Fruit fly (Drosophila melanogaster) whole organism, embryonic: Measurements from ENCODE around the gene MICU3.

Experiments
- ATbp ChIP-seq: fragments of 200-800 bp; sonication (Bioruptor generic); optimal IDR thresholded peaks from 2 replicates; lab custom pipeline; 2017; ENCODE audit warnings: missing biosample characterization, mild to moderate bottlenecking, missing genetic modification characterization, missing genetic modification reagents
- Adf1 ChIP-seq: fragments of 200-800 bp; sonication (Bioruptor generic); IDR thresholded peaks from 2 replicates; pipeline ENCODE4 v1.3.6; 2022; ENCODE audit warnings: missing biosample characterization, missing genetic modification characterization
- Bdp1 ChIP-seq: fragments of 200-800 bp; sonication (Bioruptor generic); optimal IDR thresholded peaks from 3 replicates; lab custom pipeline; 2016; ENCODE audit warnings: missing biosample characterization, missing genetic modification characterization
- CG10462 ChIP-seq: fragments of 200-800 bp; sonication (Bioruptor generic); optimal IDR thresholded peaks from 2 replicates; lab custom pipeline; 2016; ENCODE audit warnings: missing biosample characterization, missing genetic modification characterization
- CG10543 ChIP-seq: fragments of 200-800 bp; sonication (Bioruptor generic); optimal IDR thresholded peaks from 3 replicates; lab custom pipeline; 2017; ENCODE audit warnings: missing biosample characterization, mild to moderate bottlenecking, missing genetic modification characterization, moderate library complexity
- CG11695 ChIP-seq: fragments of 200-800 bp; sonication (Bioruptor generic); IDR thresholded peaks from 3 replicates; pipeline ENCODE4 v1.3.6; 2022; ENCODE audit warnings: missing biosample characterization, missing genetic modification characterization
- CG12769 ChIP-seq: fragments of 200-800 bp; sonication (Bioruptor generic); optimal IDR thresholded peaks from 2 replicates; lab custom pipeline; 2019; ENCODE audit warnings: missing biosample characterization, mild to moderate bottlenecking, missing genetic modification characterization, moderate library complexity
- CG13123 ChIP-seq: fragments of 200-800 bp; sonication (Bioruptor generic); optimal IDR thresholded peaks from 2 replicates; lab custom pipeline; 2016; ENCODE audit warnings: missing biosample characterization, missing genetic modification characterization
- CG13424 ChIP-seq: fragments of 200-800 bp; sonication (Bioruptor generic); optimal IDR thresholded peaks from 2 replicates; lab custom pipeline; 2019; ENCODE audit warnings: missing biosample characterization, mild to moderate bottlenecking, missing genetic modification characterization, moderate library complexity
- CG15269 ChIP-seq: fragments of 200-800 bp; sonication (Bioruptor generic); optimal IDR thresholded peaks from 2 replicates; lab custom pipeline; 2018; ENCODE audit warnings: missing biosample characterization, mild to moderate bottlenecking, missing genetic modification characterization, moderate library complexity
- CG1647 ChIP-seq: fragments of 200-800 bp; sonication (Bioruptor generic); optimal IDR thresholded peaks from 3 replicates; lab custom pipeline; 2016; ENCODE audit warnings: missing biosample characterization, missing genetic modification characterization
- CG17186 ChIP-seq: fragments of 200-800 bp; sonication (Bioruptor generic); optimal IDR thresholded peaks from 3 replicates; lab custom pipeline; 2017; ENCODE audit warnings: missing biosample characterization, missing genetic modification reagents, missing genetic modification characterization
- CG17385 ChIP-seq: fragments of 200-800 bp; sonication (Bioruptor generic); optimal IDR thresholded peaks from 3 replicates; lab custom pipeline; 2018; ENCODE audit warnings: missing biosample characterization, mild to moderate bottlenecking, missing genetic modification characterization
- CG1792 ChIP-seq: fragments of 200-800 bp; sonication (Bioruptor generic); optimal IDR thresholded peaks from 2 replicates; lab custom pipeline; 2016; ENCODE audit warnings: missing biosample characterization, missing genetic modification characterization
- CG18764 ChIP-seq: fragments of 200-800 bp; sonication (Bioruptor generic); optimal IDR thresholded peaks from 3 replicates; lab custom pipeline; 2016; ENCODE audit warnings: missing biosample characterization, missing genetic modification characterization
- CG2129 ChIP-seq: fragments of 200-800 bp; sonication (Bioruptor generic); IDR thresholded peaks from 2 replicates; pipeline ENCODE4 v1.3.6; 2022; ENCODE audit warnings: missing biosample characterization, missing genetic modification characterization; ENCODE audit not compliant: partially characterized antibody
- CG2889 ChIP-seq: fragments of 200-800 bp; sonication (Bioruptor generic); IDR thresholded peaks from 3 replicates; pipeline ENCODE4 v1.3.6; 2022; ENCODE audit warnings: missing biosample characterization, missing genetic modification characterization
- CG4854 ChIP-seq: fragments of 200-800 bp; sonication (Bioruptor generic); optimal IDR thresholded peaks from 2 replicates; lab custom pipeline; 2016; ENCODE audit warnings: missing biosample characterization, missing genetic modification characterization, inconsistent platforms
- CG5180 ChIP-seq: fragments of 200-800 bp; sonication (Bioruptor generic); optimal IDR thresholded peaks from 3 replicates; lab custom pipeline; 2017; ENCODE audit warnings: missing biosample characterization, missing genetic modification characterization, mild to moderate bottlenecking, moderate library complexity, missing genetic modification reagents
- CG8089 ChIP-seq: fragments of 200-800 bp; sonication (Bioruptor generic); optimal IDR thresholded peaks from 3 replicates; lab custom pipeline; 2016; ENCODE audit warnings: missing biosample characterization, missing genetic modification characterization
- CG8290 ChIP-seq, 3 experiments: fragments of 200-800 bp; sonication (Bioruptor generic); optimal IDR thresholded peaks; 2 replicates each; lab custom pipeline; 2016 to 2019; ENCODE audit warnings: missing biosample characterization in 3 of 3, missing genetic modification characterization in 3 of 3, mild to moderate bottlenecking in 2 of 3, moderate library complexity in 1 of 3
- CG9727 ChIP-seq: fragments of 200-800 bp; sonication (Bioruptor generic); optimal IDR thresholded peaks from 3 replicates; lab custom pipeline; 2017; ENCODE audit warnings: missing biosample characterization, mild to moderate bottlenecking, missing genetic modification characterization
- CHES-1-like ChIP-seq: fragments of 200-800 bp; sonication (Bioruptor generic); optimal IDR thresholded peaks from 2 replicates; lab custom pipeline; 2016; ENCODE audit warnings: missing biosample characterization, missing genetic modification characterization
- D19B ChIP-seq: fragments of 200-800 bp; sonication (Bioruptor generic); optimal IDR thresholded peaks from 2 replicates; lab custom pipeline; 2017; ENCODE audit warnings: missing biosample characterization, mild to moderate bottlenecking, missing genetic modification characterization
- Dll ChIP-seq: fragments of 200-800 bp; sonication (Bioruptor generic); IDR thresholded peaks from 4 replicates; pipeline ENCODE4 v1.3.6; 2022; ENCODE audit warnings: missing biosample characterization, missing genetic modification characterization; ENCODE audit not compliant: partially characterized antibody
- ERR ChIP-seq: fragments of 200-800 bp; sonication (Bioruptor generic); optimal IDR thresholded peaks from 2 replicates; lab custom pipeline; 2016; ENCODE audit warnings: missing biosample characterization, missing genetic modification characterization
- Ets97D ChIP-seq: fragments of 200-800 bp; sonication (Bioruptor generic); optimal IDR thresholded peaks from 3 replicates; lab custom pipeline; 2016; ENCODE audit warnings: missing biosample characterization, missing genetic modification characterization
- HLH54F ChIP-seq: fragments of 200-800 bp; sonication (Bioruptor generic); optimal IDR thresholded peaks from 3 replicates; lab custom pipeline; 2016; ENCODE audit warnings: missing biosample characterization, missing genetic modification characterization
- Max ChIP-seq: fragments of 200-800 bp; sonication (Bioruptor generic); optimal IDR thresholded peaks from 2 replicates; lab custom pipeline; 2016; ENCODE audit warnings: missing biosample characterization, mild to moderate bottlenecking, missing genetic modification characterization
- Med ChIP-seq: fragments of 200-800 bp; sonication (Bioruptor generic); peaks from one replicate; lab custom pipeline; 2016; ENCODE audit warnings: missing biosample characterization, missing genetic modification characterization, mild to moderate bottlenecking, inconsistent platforms, moderate library complexity
- Neu2 ChIP-seq: fragments of 200-800 bp; sonication (Bioruptor generic); optimal IDR thresholded peaks from 3 replicates; lab custom pipeline; 2016; ENCODE audit warnings: missing biosample characterization, missing genetic modification characterization, borderline replicate concordance
- Nf-YA ChIP-seq: fragments of 200-800 bp; sonication (Bioruptor generic); IDR thresholded peaks from 2 replicates; pipeline ENCODE4 v1.3.6; 2022; ENCODE audit warnings: missing biosample characterization, missing genetic modification characterization
- NfI ChIP-seq: fragments of 200-800 bp; sonication (Bioruptor generic); optimal IDR thresholded peaks from 3 replicates; lab custom pipeline; 2018; ENCODE audit warnings: missing biosample characterization, mild to moderate bottlenecking, missing genetic modification characterization, moderate library complexity
- Pdp1 ChIP-seq, 2 experiments: fragments of 200-800 bp; sonication (Bioruptor generic); optimal IDR thresholded peaks; 3 replicates each; lab custom pipeline; 2016; ENCODE audit warnings: missing biosample characterization in 2 of 2, missing genetic modification characterization in 2 of 2, mild to moderate bottlenecking in 1 of 2, moderate library complexity in 1 of 2
- Rfx ChIP-seq: fragments of 200-800 bp; sonication (Bioruptor generic); IDR thresholded peaks from 2 replicates; pipeline ENCODE4 v1.3.6; 2022; ENCODE audit warnings: missing biosample characterization, missing genetic modification characterization
- Scr ChIP-seq: fragments of 200-800 bp; sonication (Bioruptor generic); IDR thresholded peaks from 2 replicates; pipeline ENCODE4 v1.3.6; 2022; ENCODE audit warnings: missing biosample characterization, missing genetic modification characterization; ENCODE audit not compliant: partially characterized antibody
- Sry-δ ChIP-seq: fragments of 200-800 bp; sonication (Bioruptor generic); optimal IDR thresholded peaks from 2 replicates; lab custom pipeline; 2016; ENCODE audit warnings: missing biosample characterization, missing genetic modification characterization
- Stat92E ChIP-seq, 3 experiments: fragments of >200 bp in 2 of 3; fragments of 200-800 bp in 1 of 3; sonication (Bioruptor generic) in 1 of 3; optimal IDR thresholded peaks; 2 replicates each; lab custom pipeline; 2017 to 2019; ENCODE audit warnings: missing biosample characterization in 3 of 3, missing genetic modification characterization in 3 of 3, mild to moderate bottlenecking in 1 of 3, moderate library complexity in 1 of 3
- abd-A ChIP-seq: fragments of 200-800 bp; sonication (Bioruptor generic); optimal IDR thresholded peaks from 3 replicates; lab custom pipeline; 2019; ENCODE audit warnings: missing biosample characterization, mild to moderate bottlenecking, missing genetic modification characterization, moderate library complexity
- chinmo ChIP-seq: fragments of 200-800 bp; sonication (Bioruptor generic); IDR thresholded peaks from 4 replicates; pipeline ENCODE4 v1.3.6; 2022; ENCODE audit warnings: missing biosample characterization, missing genetic modification characterization; ENCODE audit not compliant: partially characterized antibody
- grau ChIP-seq: fragments of 200-800 bp; optimal IDR thresholded peaks from 3 replicates; lab custom pipeline; 2019; ENCODE audit warnings: missing biosample characterization, mild to moderate bottlenecking, missing genetic modification characterization, moderate library complexity
- lab ChIP-seq: fragments of 200-800 bp; sonication (Bioruptor generic); optimal IDR thresholded peaks from 3 replicates; lab custom pipeline; 2017; ENCODE audit warnings: missing biosample characterization, missing genetic modification characterization, mild to moderate bottlenecking, moderate library complexity, missing genetic modification reagents
- luna ChIP-seq: fragments of 200-800 bp; sonication (Bioruptor generic); optimal IDR thresholded peaks from 2 replicates; lab custom pipeline; 2016; ENCODE audit warnings: missing biosample characterization, missing genetic modification characterization
- oc ChIP-seq: fragments of 200-800 bp; sonication (Bioruptor generic); optimal IDR thresholded peaks from 2 replicates; lab custom pipeline; 2018; ENCODE audit warnings: missing biosample characterization, mild to moderate bottlenecking, missing genetic modification characterization, moderate library complexity
- pita ChIP-seq: fragments of 200-800 bp; sonication (Bioruptor generic); optimal IDR thresholded peaks from 2 replicates; lab custom pipeline; 2017; ENCODE audit warnings: missing biosample characterization, mild to moderate bottlenecking, missing genetic modification characterization
- prd ChIP-seq, 3 experiments: fragments of >200 bp in 2 of 3; fragments of 200-800 bp in 1 of 3; sonication (Bioruptor generic) in 1 of 3; optimal IDR thresholded peaks in 2 of 3; IDR thresholded peaks in 1 of 3; 2 replicates in 2 of 3; 3 replicates in 1 of 3; pipeline versions ENCODE4 v1.3.6 to Lab custom; 2017 to 2022; ENCODE audit warnings: missing biosample characterization in 1 of 3, missing genetic modification characterization in 1 of 3
- vnd ChIP-seq: fragments of 200-800 bp; sonication (Bioruptor generic); IDR thresholded peaks from 3 replicates; pipeline ENCODE4 v1.3.6; 2022; ENCODE audit warnings: missing biosample characterization, missing genetic modification characterization; ENCODE audit not compliant: partially characterized antibody
- yki ChIP-seq: fragments of >200 bp; optimal IDR thresholded peaks from 3 replicates; lab custom pipeline; 2018
- zfh1 ChIP-seq: fragments of 200-800 bp; sonication (Bioruptor generic); IDR thresholded peaks from 3 replicates; pipeline ENCODE4 v1.3.6; 2022; ENCODE audit warnings: missing biosample characterization, missing genetic modification characterization

Gene MICU3

DNA sequence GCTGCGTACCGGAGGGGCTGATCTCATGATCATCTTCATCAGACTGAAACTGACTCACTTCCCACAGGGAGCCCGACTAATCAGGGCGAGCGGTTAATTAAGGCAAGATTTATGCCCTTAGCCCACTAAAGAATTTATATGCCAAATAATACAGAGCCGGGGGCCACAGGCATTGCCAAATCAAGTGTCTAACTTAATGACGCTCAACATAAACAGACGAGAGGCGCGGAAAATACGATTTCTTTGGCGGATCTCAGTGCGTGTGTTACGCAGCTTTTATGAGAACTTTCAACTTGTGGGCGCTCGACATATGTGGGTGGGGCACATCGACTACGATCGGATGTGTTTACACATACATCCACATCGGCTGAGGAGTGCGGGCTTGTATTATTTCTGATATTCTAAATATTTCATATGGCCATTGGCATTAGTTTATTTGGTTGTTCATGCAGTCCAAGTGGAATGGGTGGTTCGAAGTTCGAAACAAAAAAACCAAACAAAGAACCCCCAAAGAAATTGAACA is 20.2 kb upstream of the MICU3 start (continued):
- TF ChIP-seq CG11695 (GFP tag; lab: Robert Waterston, UW) (no peak), CG15269 (tag; lab: Kevin White, UChicago) (no peak), CG4854 (GFP tag; lab: Kevin White, UChicago) (no peak), CG17186 (no peak), CG13123 (no peak), Nf-YA (GFP tag; lab: Robert Waterston, UW) (no peak), chinmo (0 out of 4 replicates have a peak, but pooled peaks have one; percentile 24), CG8290 (GFP tag; optimal IDR thresholded peaks at IDR 0.05; lab: Kevin White, UChicago) (no peak), CG8290 (tag; optimal IDR thresholded peaks at IDR 0.05; lab: Kevin White, UChicago) (no peak), Rfx (GFP tag; lab: Robert Waterston, UW) (no peak), Adf1 (GFP tag; lab: Robert Waterston, UW) (no peak), CG2129 (no peak), CHES-1-like (GFP tag; lab: Kevin White, UChicago) (no peak), CG9727 (GFP tag; lab: Kevin White, UChicago) (no peak), CG2889 (GFP tag; lab: Robert Waterston, UW) (no peak), vnd (GFP tag; lab: Robert Waterston, UW) (no peak), luna (GFP tag; lab: Kevin White, UChicago) (no peak), abd-A (tag; lab: Kevin White, UChicago) (peak; percentile 77), ERR (no peak), Bdp1 (GFP tag; lab: Kevin White, UChicago) (no peak), prd (optimal IDR thresholded peaks at IDR 0.05; lab: Kevin White, UChicago) (no peak), prd (GFP tag; IDR thresholded peaks at IDR 0.05; lab: Robert Waterston, UW) (no peak), pita (GFP tag; lab: Kevin White, UChicago) (no peak), HLH54F (GFP tag; lab: Kevin White, UChicago) (no peak), Neu2 (no peak), CG18764 (no peak), Pdp1 (GFP tag; optimal IDR thresholded peaks at IDR 0.05; lab: Kevin White, UChicago) (peak in 1 of 2 experiments; percentile 30), Stat92E (GFP tag; optimal IDR thresholded peaks at IDR 0.05; lab: Kevin White, UChicago) (no peak), Ets97D (GFP tag; lab: Kevin White, UChicago) (no peak), CG13424 (tag; lab: Kevin White, UChicago) (no peak), NfI (no peak), CG12769 (tag; lab: Kevin White, UChicago) (peak; percentile 76), CG10462 (GFP tag; lab: Kevin White, UChicago) (no peak), CG10543 (GFP tag; lab: Kevin White, UChicago) (peak; percentile 10), lab (GFP tag; lab: Kevin White, UChicago) (no peak), Scr (GFP tag; lab: Robert Waterston, UW) (0 out of 2 replicates have a peak, but pooled peaks have one; percentile 10), ATbp (GFP tag; lab: Kevin White, UChicago) (no peak), yki (lab: Kevin White, UChicago) (no peak), Sry-δ (no peak), Dll (GFP tag; lab: Robert Waterston, UW) (no peak), grau (tag; lab: Kevin White, UChicago) (no peak), Max (GFP tag; lab: Kevin White, UChicago) (no peak), CG1792 (GFP tag; lab: Kevin White, UChicago) (no peak), oc (tag; lab: Kevin White, UChicago) (no peak), CG1647 (GFP tag; lab: Kevin White, UChicago) (no peak), CG5180 (GFP tag; lab: Kevin White, UChicago) (no peak), CG17385 (no peak), CG8089 (GFP tag; lab: Kevin White, UChicago) (no peak), Med (GFP tag; lab: Kevin White, UChicago) (peak; percentile 62), D19B (GFP tag; lab: Kevin White, UChicago) (no peak), zfh1 (GFP tag; lab: Robert Waterston, UW) (no peak)
